Fruit fly (Drosophila melanogaster) whole organism, prepupa: ENCODE measurements around the gene CG16959.

Experiments used
- Blimp-1 ChIP-seq: fragments of 200-800 bp; sonication (Bioruptor generic); optimal IDR thresholded peaks from 3 replicates; lab custom pipeline; 2017; ENCODE audit warnings: missing biosample characterization, missing genetic modification characterization, mild to moderate bottlenecking, moderate library complexity, missing genetic modification reagents
- CG10631 ChIP-seq: fragments of 200-800 bp; sonication (Bioruptor generic); optimal IDR thresholded peaks from 2 replicates; lab custom pipeline; 2016; ENCODE audit warnings: missing biosample characterization, missing genetic modification characterization
- CG10669 ChIP-seq: fragments of 200-800 bp; sonication (Bioruptor generic); optimal IDR thresholded peaks from 3 replicates; lab custom pipeline; 2018; ENCODE audit warnings: missing biosample characterization, mild to moderate bottlenecking, missing genetic modification characterization, moderate library complexity
- CG11762 ChIP-seq: fragments of 200-800 bp; sonication (Bioruptor generic); optimal IDR thresholded peaks from 3 replicates; lab custom pipeline; 2016; ENCODE audit warnings: missing biosample characterization, missing genetic modification characterization; ENCODE audit not compliant: insufficient read depth
- CG15336 ChIP-seq: fragments of 200-800 bp; sonication (Bioruptor generic); IDR thresholded peaks from 2 replicates; pipeline ENCODE4 v1.3.6; 2022; ENCODE audit warnings: missing biosample characterization, missing genetic modification characterization
- CG31627 ChIP-seq: fragments of 200-800 bp; sonication (Bioruptor generic); optimal IDR thresholded peaks from 3 replicates; lab custom pipeline; 2016; ENCODE audit warnings: missing biosample characterization, missing genetic modification characterization
- CG32006 ChIP-seq: fragments of 200-800 bp; sonication (Bioruptor generic); optimal IDR thresholded peaks from 3 replicates; lab custom pipeline; 2017; ENCODE audit warnings: missing biosample characterization, mild to moderate bottlenecking, missing genetic modification characterization
- CG34406 ChIP-seq: fragments of 200-800 bp; sonication (Bioruptor generic); optimal IDR thresholded peaks from 3 replicates; lab custom pipeline; 2016; ENCODE audit warnings: missing biosample characterization, missing genetic modification characterization
- CG3919 ChIP-seq: fragments of 200-800 bp; sonication (Bioruptor generic); optimal IDR thresholded peaks from 3 replicates; lab custom pipeline; 2016; ENCODE audit warnings: missing biosample characterization, missing genetic modification characterization
- CG6163 ChIP-seq: fragments of 200-800 bp; sonication (Bioruptor generic); IDR thresholded peaks from 3 replicates; pipeline ENCODE4 v1.3.6; 2022; ENCODE audit warnings: missing biosample characterization, missing genetic modification characterization
- CG6276 ChIP-seq: fragments of 200-800 bp; sonication (Bioruptor generic); optimal IDR thresholded peaks from 2 replicates; lab custom pipeline; 2017; ENCODE audit warnings: missing biosample characterization, mild to moderate bottlenecking, missing genetic modification characterization
- CG6808 ChIP-seq: fragments of 200-800 bp; sonication (Bioruptor generic); optimal IDR thresholded peaks from 3 replicates; lab custom pipeline; 2017; ENCODE audit warnings: missing biosample characterization, missing genetic modification characterization, mild to moderate bottlenecking, moderate library complexity, missing genetic modification reagents
- CG7368 ChIP-seq: fragments of 200-800 bp; sonication (Bioruptor generic); optimal IDR thresholded peaks from 3 replicates; lab custom pipeline; 2016; ENCODE audit warnings: missing biosample characterization, missing genetic modification characterization
- CG8319 ChIP-seq: fragments of 200-800 bp; sonication (Bioruptor generic); optimal IDR thresholded peaks from 3 replicates; lab custom pipeline; 2016; ENCODE audit warnings: missing biosample characterization, missing genetic modification characterization
- CG8632 ChIP-seq: fragments of 200-800 bp; sonication (Bioruptor generic); optimal IDR thresholded peaks from 3 replicates; lab custom pipeline; 2016; ENCODE audit warnings: missing biosample characterization, missing genetic modification characterization
- CG9139 ChIP-seq: fragments of 200-800 bp; sonication (Bioruptor generic); optimal IDR thresholded peaks from 3 replicates; lab custom pipeline; 2017; ENCODE audit warnings: missing biosample characterization, mild to moderate bottlenecking, missing genetic modification characterization
- Eip78C ChIP-seq: fragments of 200-800 bp; sonication (Bioruptor generic); peaks from one replicate; lab custom pipeline; 2016; ENCODE audit warnings: missing biosample characterization, missing genetic modification characterization
- Eip93F ChIP-seq: fragments of 200-800 bp; sonication (Bioruptor generic); optimal IDR thresholded peaks from 2 replicates; lab custom pipeline; 2016; ENCODE audit warnings: missing biosample characterization, mild to moderate bottlenecking, missing genetic modification characterization
- Ets96B ChIP-seq: fragments of 200-800 bp; optimal IDR thresholded peaks from 2 replicates; lab custom pipeline; 2019; ENCODE audit warnings: missing biosample characterization, mild to moderate bottlenecking, missing genetic modification characterization, moderate library complexity
- Hr38 ChIP-seq: sonication (Bioruptor generic); optimal IDR thresholded peaks from 2 replicates; lab custom pipeline; 2016; ENCODE audit warnings: missing biosample characterization, missing genetic modification characterization
- Met ChIP-seq: fragments of 200-800 bp; sonication (Bioruptor generic); optimal IDR thresholded peaks from 3 replicates; lab custom pipeline; 2016; ENCODE audit warnings: missing biosample characterization, missing genetic modification characterization
- OdsH ChIP-seq: fragments of 200-800 bp; sonication (Bioruptor generic); optimal IDR thresholded peaks from 3 replicates; lab custom pipeline; 2016; ENCODE audit warnings: missing biosample characterization, missing genetic modification characterization
- Smox ChIP-seq: fragments of 200-800 bp; sonication (Bioruptor generic); optimal IDR thresholded peaks from 3 replicates; lab custom pipeline; 2016; ENCODE audit warnings: missing biosample characterization, missing genetic modification characterization
- Sox102F ChIP-seq: fragments of 200-800 bp; sonication (Bioruptor generic); optimal IDR thresholded peaks from 2 replicates; lab custom pipeline; 2016; ENCODE audit warnings: missing biosample characterization, mild to moderate bottlenecking, missing genetic modification characterization
- Sox14 ChIP-seq: fragments of 200-800 bp; sonication (Bioruptor generic); optimal IDR thresholded peaks from 3 replicates; lab custom pipeline; 2016; ENCODE audit warnings: missing biosample characterization, missing genetic modification characterization
- Sox15 ChIP-seq: fragments of 200-800 bp; sonication (Bioruptor generic); optimal IDR thresholded peaks from 3 replicates; lab custom pipeline; 2016; ENCODE audit warnings: missing biosample characterization, missing genetic modification characterization
- achi ChIP-seq: fragments of 200-800 bp; sonication (Bioruptor generic); optimal IDR thresholded peaks from 3 replicates; lab custom pipeline; 2016; ENCODE audit warnings: missing biosample characterization, missing genetic modification characterization
- acj6 ChIP-seq: fragments of 200-800 bp; sonication (Bioruptor generic); optimal IDR thresholded peaks from 3 replicates; lab custom pipeline; 2016; ENCODE audit warnings: missing biosample characterization, missing genetic modification characterization
- cyc ChIP-seq: fragments of 200-800 bp; sonication (Bioruptor generic); optimal IDR thresholded peaks from 3 replicates; lab custom pipeline; 2016; ENCODE audit warnings: missing biosample characterization, missing genetic modification characterization
- dac ChIP-seq: fragments of 200-800 bp; sonication (Bioruptor generic); optimal IDR thresholded peaks from 2 replicates; lab custom pipeline; 2017; ENCODE audit warnings: missing biosample characterization, mild to moderate bottlenecking, missing genetic modification characterization
- fd59A ChIP-seq: fragments of 200-800 bp; sonication (Bioruptor generic); optimal IDR thresholded peaks from 2 replicates; lab custom pipeline; 2017; ENCODE audit warnings: missing biosample characterization, mild to moderate bottlenecking, missing genetic modification characterization, missing genetic modification reagents
- fd85E ChIP-seq: fragments of 200-800 bp; sonication (Bioruptor generic); optimal IDR thresholded peaks from 3 replicates; lab custom pipeline; 2016; ENCODE audit warnings: missing biosample characterization, missing genetic modification characterization
- fkh ChIP-seq: fragments of 200-800 bp; sonication (Bioruptor generic); optimal IDR thresholded peaks from 3 replicates; lab custom pipeline; 2017; ENCODE audit warnings: missing biosample characterization, mild to moderate bottlenecking, missing genetic modification characterization, moderate library complexity
- pdm3 ChIP-seq: fragments of 200-800 bp; sonication (Bioruptor generic); optimal IDR thresholded peaks from 3 replicates; lab custom pipeline; 2016; ENCODE audit warnings: missing biosample characterization, missing genetic modification characterization
- salr ChIP-seq, 2 experiments: fragments of 200-800 bp; sonication (Bioruptor generic); optimal IDR thresholded peaks; 3 replicates each; lab custom pipeline; 2016 to 2018; ENCODE audit warnings: missing biosample characterization in 2 of 2, missing genetic modification characterization in 2 of 2, mild to moderate bottlenecking in 1 of 2
- spab ChIP-seq: fragments of 200-800 bp; sonication (Bioruptor generic); optimal IDR thresholded peaks from 2 replicates; lab custom pipeline; 2017; ENCODE audit warnings: missing biosample characterization, mild to moderate bottlenecking, missing genetic modification characterization, missing genetic modification reagents
- svp ChIP-seq: fragments of 200-800 bp; sonication (Bioruptor generic); peaks from one replicate; lab custom pipeline; 2016; ENCODE audit warnings: missing biosample characterization, missing genetic modification characterization
- topi ChIP-seq: fragments of 200-800 bp; sonication (Bioruptor generic); optimal IDR thresholded peaks from 3 replicates; lab custom pipeline; 2016; ENCODE audit warnings: missing biosample characterization, missing genetic modification characterization
- vri ChIP-seq: fragments of 200-800 bp; sonication (Bioruptor generic); optimal IDR thresholded peaks from 3 replicates; lab custom pipeline; 2016; ENCODE audit warnings: missing biosample characterization, mild to moderate bottlenecking, missing genetic modification characterization

Gene CG16959

DNA sequence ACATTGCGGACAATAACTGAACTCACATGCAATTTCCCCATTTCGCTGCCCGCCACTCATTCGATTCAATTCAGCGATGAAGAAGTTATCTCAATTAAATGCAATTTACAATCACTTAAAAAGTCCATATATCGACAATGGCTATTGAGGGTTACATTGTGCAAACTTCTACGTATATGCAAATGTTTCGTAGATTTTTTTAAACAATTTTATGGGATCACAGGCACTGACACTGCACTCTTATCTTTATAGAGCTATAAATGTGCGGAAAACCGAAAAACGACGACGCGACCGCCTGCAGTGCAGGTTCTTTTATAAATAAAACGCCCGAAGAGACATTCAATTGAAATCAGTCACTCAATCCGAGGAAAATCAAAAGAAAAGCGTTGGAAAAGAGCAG, 36.8 kb downstream of the CG16959 start:
- TF ChIP-seq CG10669 (GFP tag; lab: Kevin White, UChicago) (no peak), Ets96B (tag; lab: Kevin White, UChicago) (no peak), Sox14 (no peak), Eip93F (GFP tag; lab: Kevin White, UChicago) (no peak), CG34406 (no peak), CG6163 (GFP tag; lab: Robert Waterston, UW) (no peak), Met (GFP tag; lab: Kevin White, UChicago) (no peak), CG31627 (GFP tag; lab: Kevin White, UChicago) (no peak), Hr38 (GFP tag; lab: Kevin White, UChicago) (no peak), OdsH (GFP tag; lab: Kevin White, UChicago) (no peak), CG32006 (GFP tag; lab: Kevin White, UChicago) (no peak), CG6276 (GFP tag; lab: Kevin White, UChicago) (peak; percentile 5), CG9139 (GFP tag; lab: Kevin White, UChicago) (no peak), CG15336 (peak; percentile 17; the same call in 1 of the 2 replicates), CG7368 (GFP tag; lab: Kevin White, UChicago) (no peak), Smox (GFP tag; lab: Kevin White, UChicago) (no peak), fd85E (GFP tag; lab: Kevin White, UChicago) (no peak), dac (no peak), fd59A (no peak), svp (GFP tag; lab: Kevin White, UChicago) (peak; percentile 95), CG10631 (GFP tag; lab: Kevin White, UChicago) (no peak)
- TF ChIP-seq, all 60 proteins: peak for 3

DNA sequence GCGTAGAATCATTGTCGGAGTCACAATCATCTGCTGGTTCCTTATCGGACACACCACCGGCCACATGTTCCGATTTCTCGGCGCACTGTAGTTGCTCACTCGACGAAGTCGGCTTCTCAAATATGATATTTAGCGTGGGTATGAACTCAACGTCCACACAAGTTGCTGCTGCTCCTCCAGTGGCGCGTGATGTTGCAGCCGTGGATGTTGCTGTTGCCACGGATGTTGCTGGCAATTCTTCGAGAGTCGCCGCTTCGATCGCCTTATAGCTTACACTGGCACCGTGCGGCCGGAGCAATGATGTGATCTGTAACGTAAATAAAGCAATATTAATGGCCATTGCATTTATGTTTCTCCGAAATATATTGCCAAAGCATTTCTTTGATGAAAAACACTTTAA, 40.8 kb downstream of the CG16959 start:
- TF ChIP-seq acj6 (GFP tag; lab: Kevin White, UChicago): no peak
- no peak for TF ChIP-seq spab
- no peak for TF ChIP-seq Met (GFP tag; lab: Kevin White, UChicago)
- no peak for TF ChIP-seq pdm3 (GFP tag; lab: Kevin White, UChicago)
- TF ChIP-seq CG6276 (GFP tag; lab: Kevin White, UChicago): no peak
- TF ChIP-seq CG10631 (GFP tag; lab: Kevin White, UChicago): no peak
- no peak for TF ChIP-seq Eip93F (GFP tag; lab: Kevin White, UChicago)
- no peak for TF ChIP-seq vri (GFP tag; lab: Kevin White, UChicago)
- no peak for TF ChIP-seq cyc (GFP tag; lab: Kevin White, UChicago)
- TF ChIP-seq Smox (GFP tag; lab: Kevin White, UChicago): no peak
- TF ChIP-seq fkh (GFP tag; lab: Kevin White, UChicago): no peak
- TF ChIP-seq CG10669 (GFP tag; lab: Kevin White, UChicago): no peak
- TF ChIP-seq CG32006 (GFP tag; lab: Kevin White, UChicago): no peak
- TF ChIP-seq Sox15 (GFP tag; lab: Kevin White, UChicago): no peak
- TF ChIP-seq Eip78C: no peak

DNA sequence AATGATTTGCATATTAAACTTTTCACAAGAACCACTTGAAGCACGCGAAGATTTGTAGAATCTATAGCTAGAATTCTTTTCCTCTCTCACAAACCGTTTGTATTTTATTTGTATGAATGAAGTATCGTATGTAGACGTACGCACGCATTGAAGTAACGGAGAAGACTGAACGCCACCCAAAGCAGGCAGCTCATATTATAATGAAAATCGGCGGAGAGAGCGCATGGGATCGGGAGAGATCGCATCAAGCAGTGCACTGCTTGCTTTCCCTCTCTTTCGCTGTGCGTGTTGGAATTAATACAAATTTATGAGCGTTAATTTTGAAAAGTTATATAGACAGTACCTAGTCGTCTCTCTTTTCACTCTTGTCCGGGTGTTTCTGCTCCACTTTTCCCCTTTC, 45.8 kb downstream of the CG16959 start:
- TF ChIP-seq CG6163 (GFP tag; lab: Robert Waterston, UW) (0 out of 3 replicates have a peak, but pooled peaks have one; percentile 20), CG15336 (no peak), CG3919 (peak; percentile 12)

DNA sequence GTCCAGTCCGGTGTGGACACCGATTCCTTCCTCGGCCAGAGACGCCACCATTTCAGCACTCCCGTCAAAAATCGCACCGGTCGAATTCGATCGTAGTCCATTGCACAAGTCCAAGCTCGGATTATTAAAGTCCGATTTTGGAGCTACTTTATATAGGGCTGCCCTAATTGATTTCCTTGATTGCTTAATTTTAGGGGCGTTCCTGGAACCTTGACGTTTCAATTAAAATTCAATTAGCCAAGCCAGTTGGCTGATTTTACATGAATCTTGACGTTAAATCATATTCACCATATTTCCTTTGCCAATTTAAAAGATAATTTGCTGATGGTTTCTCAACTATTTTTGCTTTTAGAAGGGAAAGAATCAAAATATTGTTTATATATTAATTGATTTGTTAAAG, 46.8 kb downstream of the CG16959 start, which contains the start of gene Or71a:
Gene Or71a (minus strand): TSS at position 101 of the 400 bp plus-strand sequence.
- TF ChIP-seq CG10631 (GFP tag; lab: Kevin White, UChicago): no peak
- TF ChIP-seq CG8632 (GFP tag; lab: Kevin White, UChicago): no peak
- TF ChIP-seq CG3919: no peak
- TF ChIP-seq Sox102F (GFP tag; lab: Kevin White, UChicago): no peak
- TF ChIP-seq OdsH (GFP tag; lab: Kevin White, UChicago): no peak
- no peak for TF ChIP-seq CG6808 (GFP tag; lab: Kevin White, UChicago)
- no peak for TF ChIP-seq topi
- TF ChIP-seq fd85E (GFP tag; lab: Kevin White, UChicago): no peak
- no peak for TF ChIP-seq spab
- no peak for TF ChIP-seq Ets96B (tag; lab: Kevin White, UChicago)
- no peak for TF ChIP-seq achi
- TF ChIP-seq salr (GFP tag; optimal IDR thresholded peaks at IDR 0.05; lab: Kevin White, UChicago): no peak
- no peak for TF ChIP-seq Blimp-1 (GFP tag; lab: Kevin White, UChicago)
- no peak for TF ChIP-seq CG15336
- no peak for TF ChIP-seq CG8319 (GFP tag; lab: Kevin White, UChicago)
- no peak for TF ChIP-seq CG11762 (GFP tag; lab: Kevin White, UChicago)
- TF ChIP-seq Smox (GFP tag; lab: Kevin White, UChicago): no peak
- no peak for TF ChIP-seq acj6 (GFP tag; lab: Kevin White, UChicago)
